Worm (Caenorhabditis elegans): ENCODE measurements around the gene C26B2.2.

DNA sequence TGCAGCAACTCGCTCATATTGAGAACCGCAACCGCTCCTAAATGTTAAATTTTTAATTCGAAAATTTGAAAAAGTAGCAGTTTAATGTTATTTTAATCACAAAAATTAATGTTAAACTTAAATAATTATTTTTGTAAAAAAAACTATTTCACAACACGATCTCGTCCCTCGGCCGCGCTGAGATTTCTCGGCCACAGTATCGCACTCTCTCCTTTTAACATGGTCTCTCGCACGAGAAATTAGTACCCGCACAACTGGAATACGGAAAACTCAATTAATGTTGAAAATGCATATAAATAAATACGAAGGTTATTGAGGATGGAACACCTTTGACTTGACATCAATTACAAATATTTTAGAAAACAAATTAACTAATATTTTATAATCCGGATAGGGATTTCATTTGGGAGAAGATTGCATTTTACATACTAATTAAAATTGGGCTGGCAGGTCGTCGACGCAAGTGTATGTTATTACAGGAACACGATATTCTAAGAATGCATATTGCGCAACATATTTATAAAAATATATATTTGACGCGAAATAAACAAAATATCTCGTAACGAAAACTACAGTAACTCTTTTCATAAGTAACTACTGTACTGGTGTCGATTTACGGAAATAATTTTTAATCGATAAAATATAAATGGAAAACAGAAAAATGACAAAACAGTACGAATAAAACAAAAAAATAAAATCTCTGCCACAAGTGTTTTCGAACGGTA lies 2.0 kb downstream of the C26B2.2 start, which contains the start of gene dnc-4:
- TF ChIP-seq ama-1 (optimal IDR thresholded peaks at IDR 0.05) (no peak), hmbx-1 (tag; optimal IDR thresholded peaks at IDR 0.05) (no peak), sea-1 (GFP tag; conservative IDR thresholded peaks at IDR 0.05) (no peak), flt-1 (GFP tag; IDR thresholded peaks at IDR 0.05) (no peak), tra-4 (tag; optimal IDR thresholded peaks at IDR 0.05) (no peak), hmg-4 (GFP tag; optimal IDR thresholded peaks at IDR 0.05) (no peak), tbx-11 (GFP tag; IDR thresholded peaks at IDR 0.05) (no peak), tbx-37 (GFP tag; conservative IDR thresholded peaks at IDR 0.05) (peak; percentile 40; the same call in 1 of the 2 replicates), ceh-13 (GFP tag; optimal IDR thresholded peaks at IDR 0.05) (no peak), B0310.2 (tag; optimal IDR thresholded peaks at IDR 0.05) (no peak), aly-1 (tag; optimal IDR thresholded peaks at IDR 0.05) (no peak)
